Worm (Caenorhabditis elegans) whole organism, early embryonic: ENCODE measurements around the gene rhr-1.

ENCODE experiments used
- B0310.2 ChIP-seq: sonication (generic microtip); optimal IDR thresholded peaks from 2 replicates; lab custom pipeline; 2016; ENCODE audit warnings: mild to moderate bottlenecking, missing genetic modification characterization, missing compliant biosample characterization
- ama-1 ChIP-seq: fragments of 150-350 bp; optimal IDR thresholded peaks from 2 replicates; lab custom pipeline; 2014
- ceh-13 ChIP-seq: fragments of 200-800 bp; sonication (Bioruptor generic); optimal IDR thresholded peaks from 2 replicates; lab custom pipeline; 2018; ENCODE audit warnings: mild to moderate bottlenecking, missing genetic modification characterization, missing compliant biosample characterization
- hmbx-1 ChIP-seq: sonication (generic microtip); optimal IDR thresholded peaks from 2 replicates; lab custom pipeline; 2016; ENCODE audit warnings: mild to moderate bottlenecking, missing genetic modification characterization, missing compliant biosample characterization
- hmg-4 ChIP-seq: fragments of 200-800 bp; sonication (Bioruptor generic); optimal IDR thresholded peaks from 2 replicates; lab custom pipeline; 2018; ENCODE audit warnings: mild to moderate bottlenecking, missing genetic modification characterization, missing compliant biosample characterization
- tbx-11 ChIP-seq: fragments of 200-800 bp; sonication (Bioruptor generic); IDR thresholded peaks from 2 replicates; pipeline ENCODE4 v1.3.6; 2022; ENCODE audit warnings: missing genetic modification characterization, missing compliant biosample characterization

- TF ChIP-seq tbx-11 (no peak), B0310.2 (no peak), hmbx-1 (tag; lab: Kevin White, UChicago) (no peak), hmg-4 (GFP tag; lab: Kevin White, UChicago) (no peak), ama-1 (lab: Kevin White, UChicago) (no peak), ceh-13 (no peak)
These were observed 8.0 kb upstream of the rhr-1 start, which contains the start of gene F08F3.6 for ce11 chrV:5419915-5420314.
